Worm (Caenorhabditis elegans) whole organism, mixed stage, embryonic: Measurements from ENCODE around the gene ncap-1.
A peak's percentile ranks its signal among the peaks of the same experiment; 100 is the strongest.

Source experiments
- M03D4.4 ChIP-seq: sonication (generic microtip); optimal IDR thresholded peaks from 2 replicates; lab custom pipeline; 2017; ENCODE audit warnings: mild to moderate bottlenecking, missing genetic modification characterization, missing compliant biosample characterization
- bed-3 ChIP-seq: fragments of 200-800 bp; sonication (Bioruptor generic); optimal IDR thresholded peaks from 3 replicates; lab custom pipeline; 2018; ENCODE audit warnings: mild to moderate bottlenecking, missing genetic modification characterization, moderate library complexity, missing compliant biosample characterization
- blmp-1 ChIP-seq: fragments of 150-350 bp; optimal IDR thresholded peaks from 2 replicates; lab custom pipeline; 2014; ENCODE audit warnings: missing biosample characterization, missing genetic modification characterization
- ceh-39 ChIP-seq: fragments of 150-350 bp; optimal IDR thresholded peaks from 2 replicates; lab custom pipeline; 2014; ENCODE audit warnings: missing biosample characterization, missing genetic modification characterization
- ceh-43 ChIP-seq: fragments of 200-800 bp; sonication (Bioruptor generic); optimal IDR thresholded peaks from 2 replicates; lab custom pipeline; 2018; ENCODE audit warnings: mild to moderate bottlenecking, missing genetic modification characterization, moderate library complexity, missing compliant biosample characterization
- drap-1 ChIP-seq: fragments of 200-800 bp; sonication (Bioruptor generic); optimal IDR thresholded peaks from 3 replicates; lab custom pipeline; 2018; ENCODE audit warnings: mild to moderate bottlenecking, missing genetic modification characterization, missing compliant biosample characterization
- elt-1 ChIP-seq: sonication (generic microtip); optimal IDR thresholded peaks from 2 replicates; lab custom pipeline; 2017; ENCODE audit warnings: missing genetic modification characterization, mild to moderate bottlenecking, missing compliant biosample characterization, antibody characterized with exemption, moderate library complexity, borderline replicate concordance; ENCODE audit not compliant: insufficient read depth
- elt-3 ChIP-seq: fragments of 150-350 bp; optimal IDR thresholded peaks from 2 replicates; lab custom pipeline; 2014; ENCODE audit warnings: missing biosample characterization, missing genetic modification characterization
- flh-1 ChIP-seq: fragments of 200-800 bp; sonication (Bioruptor generic); optimal IDR thresholded peaks from 2 replicates; lab custom pipeline; 2018; ENCODE audit warnings: mild to moderate bottlenecking, missing genetic modification characterization, moderate library complexity, missing compliant biosample characterization
- ham-2 ChIP-seq: fragments of 200-800 bp; sonication (Bioruptor generic); optimal IDR thresholded peaks from 2 replicates; lab custom pipeline; 2018; ENCODE audit warnings: mild to moderate bottlenecking, missing genetic modification characterization, missing compliant biosample characterization
- lin-13 ChIP-seq: fragments of 150-350 bp; optimal IDR thresholded peaks from 2 replicates; lab custom pipeline; 2014; ENCODE audit warnings: missing biosample characterization, missing genetic modification characterization
- lin-32 ChIP-seq: fragments of 200-800 bp; sonication (Bioruptor generic); optimal IDR thresholded peaks from 2 replicates; lab custom pipeline; 2018; ENCODE audit warnings: mild to moderate bottlenecking, missing genetic modification characterization, missing compliant biosample characterization
- mab-5 ChIP-seq: fragments of 150-350 bp; optimal IDR thresholded peaks from 2 replicates; lab custom pipeline; 2014; ENCODE audit warnings: missing biosample characterization, missing genetic modification characterization
- mep-1 ChIP-seq: fragments of 150-350 bp; optimal IDR thresholded peaks from 2 replicates; lab custom pipeline; 2017; ENCODE audit warnings: missing biosample characterization, missing genetic modification reagents, missing genetic modification characterization, inconsistent platforms
- mls-2 ChIP-seq: sonication (generic microtip); optimal IDR thresholded peaks from 2 replicates; lab custom pipeline; 2016; ENCODE audit warnings: mild to moderate bottlenecking, missing genetic modification characterization, moderate library complexity, missing compliant biosample characterization
- nhr-2 ChIP-seq: fragments of 150-350 bp; optimal IDR thresholded peaks from 2 replicates; lab custom pipeline; 2014; ENCODE audit warnings: missing biosample characterization, missing genetic modification characterization
- nhr-237 ChIP-seq: fragments of 150-350 bp; optimal IDR thresholded peaks from 2 replicates; lab custom pipeline; 2014; ENCODE audit warnings: missing biosample characterization, missing genetic modification characterization
- nhr-28 ChIP-seq: fragments of 150-350 bp; optimal IDR thresholded peaks from 2 replicates; lab custom pipeline; 2014; ENCODE audit warnings: missing biosample characterization, missing genetic modification characterization
- sptf-1 ChIP-seq: sonication (generic microtip); optimal IDR thresholded peaks from 2 replicates; lab custom pipeline; 2017; ENCODE audit warnings: mild to moderate bottlenecking, missing genetic modification characterization, moderate library complexity, missing compliant biosample characterization
- unc-120 ChIP-seq: sonication (generic microtip); optimal IDR thresholded peaks from 2 replicates; lab custom pipeline; 2017; ENCODE audit warnings: missing genetic modification characterization, missing compliant biosample characterization; ENCODE audit not compliant: poor library complexity, severe bottlenecking
- unc-39 ChIP-seq: fragments of 150-350 bp; optimal IDR thresholded peaks from 2 replicates; lab custom pipeline; 2014; ENCODE audit warnings: missing biosample characterization, missing genetic modification characterization
- unc-62 ChIP-seq: fragments of 150-350 bp; optimal IDR thresholded peaks from 2 replicates; lab custom pipeline; 2014; ENCODE audit warnings: missing biosample characterization, missing genetic modification reagents, missing genetic modification characterization
- zip-8 ChIP-seq: fragments of 150-350 bp; optimal IDR thresholded peaks from 2 replicates; lab custom pipeline; 2014; ENCODE audit warnings: missing biosample characterization, missing genetic modification characterization
- ztf-11 ChIP-seq: fragments of 150-350 bp; optimal IDR thresholded peaks from 2 replicates; lab custom pipeline; 2014; ENCODE audit warnings: missing biosample characterization, missing genetic modification characterization

The ncap-1 gene

DNA sequence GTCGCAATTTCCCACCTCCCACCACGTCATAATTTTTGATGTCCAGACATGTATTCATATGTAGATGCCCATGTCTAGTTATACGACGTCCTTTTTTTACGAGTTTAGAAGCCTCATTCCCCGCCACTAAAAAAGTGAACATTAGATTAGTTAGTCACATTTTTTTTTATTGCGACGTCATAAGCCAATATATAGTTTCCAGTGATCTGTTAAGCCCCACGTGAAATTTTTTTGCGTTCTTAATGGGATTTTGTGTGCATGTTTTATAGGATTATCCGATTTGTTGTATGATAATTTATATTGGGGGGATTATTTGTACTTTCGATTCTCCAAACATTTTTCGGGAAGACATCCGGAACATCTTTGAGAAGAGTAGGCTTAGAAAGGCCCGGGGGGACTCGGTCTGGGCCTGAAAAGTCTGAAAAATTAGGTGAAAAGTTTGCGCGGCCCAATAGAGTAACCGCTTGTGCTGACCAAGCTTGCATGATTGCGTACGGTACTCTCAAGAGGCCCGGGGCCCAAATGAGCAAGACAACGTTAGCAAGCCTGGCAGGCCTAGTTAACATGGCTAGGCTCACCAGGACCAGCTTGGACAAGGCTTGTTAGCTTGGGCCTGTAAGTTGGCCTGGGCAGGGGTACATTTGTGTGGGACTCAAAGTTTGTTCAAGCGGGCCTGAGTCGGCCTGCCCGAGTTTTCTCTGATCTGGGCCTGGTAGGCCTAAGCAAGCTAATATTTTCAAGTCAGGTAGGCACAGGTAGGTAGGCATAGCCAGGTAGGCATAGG lies 46.3 kb upstream of the ncap-1 start:
- TF ChIP-seq lin-13 (tag; lab: Kevin White, UChicago), result no peak
- no peak for TF ChIP-seq ham-2 (GFP tag; lab: Kevin White, UChicago)
- TF ChIP-seq elt-1 (tag; lab: Kevin White, UChicago), result no peak
- TF ChIP-seq mls-2, result no peak
- TF ChIP-seq nhr-28 (tag; lab: Kevin White, UChicago), result no peak
- no peak for TF ChIP-seq flh-1 (GFP tag; lab: Kevin White, UChicago)

DNA sequence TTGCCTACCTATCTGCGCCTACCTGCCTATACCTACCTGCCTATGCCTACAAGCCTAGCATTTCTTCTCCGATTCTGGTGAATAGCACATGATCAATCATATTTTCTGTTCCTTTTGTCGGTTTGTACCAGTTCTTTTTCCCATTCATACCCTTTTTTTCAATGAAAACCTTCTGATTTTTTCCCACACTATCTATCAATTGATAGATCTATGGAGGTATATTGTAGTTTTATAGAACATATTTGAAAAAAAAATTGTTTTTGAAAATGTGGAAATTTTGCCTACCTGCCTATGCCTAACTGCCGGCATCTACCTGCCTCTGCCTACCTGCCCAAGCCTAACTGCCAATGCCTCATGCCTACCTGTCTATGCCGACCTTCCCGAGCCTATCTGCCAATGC lies 44.5 kb upstream of the ncap-1 start:
- TF ChIP-seq nhr-28 (tag; lab: Kevin White, UChicago) (no peak), flh-1 (GFP tag; lab: Kevin White, UChicago) (no peak), lin-32 (no peak), mls-2 (no peak), bed-3 (no peak), nhr-2 (tag; lab: Kevin White, UChicago) (no peak), unc-120 (no peak), ceh-39 (tag; lab: Kevin White, UChicago) (no peak), unc-39 (tag; lab: Kevin White, UChicago) (no peak), mep-1 (tag; lab: Kevin White, UChicago) (no peak), ztf-11 (no peak), ceh-43 (GFP tag; lab: Kevin White, UChicago) (no peak)

DNA sequence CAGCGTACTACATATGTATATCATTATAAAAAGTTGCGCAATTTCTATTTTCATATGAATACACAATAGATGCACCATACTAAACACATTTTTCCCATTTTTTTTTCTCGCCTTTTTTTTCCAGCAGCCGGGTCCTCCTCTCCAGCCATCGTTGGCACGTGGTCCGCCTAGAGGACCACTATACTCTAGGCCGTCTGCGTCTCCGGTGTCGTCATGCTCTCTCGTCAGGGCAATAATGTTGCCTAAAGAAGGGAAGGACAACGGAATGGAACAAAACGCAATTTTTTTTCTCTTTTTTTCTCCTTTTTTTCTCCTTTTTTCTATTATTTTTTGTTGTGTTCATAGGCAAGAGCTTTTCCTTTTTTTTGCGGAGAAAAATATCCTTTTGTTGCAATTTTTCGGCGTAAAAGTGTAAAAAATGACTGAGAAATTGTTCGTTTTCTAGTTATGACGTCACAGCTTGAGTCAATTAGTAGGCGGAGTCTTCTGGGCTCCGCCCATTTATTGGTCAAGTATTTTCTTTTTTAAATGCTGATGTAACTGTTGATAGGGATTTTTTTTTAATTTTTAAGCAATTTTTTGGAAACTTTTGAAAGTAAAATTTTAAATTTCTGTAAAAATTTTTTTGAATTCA lies 43.5 kb upstream of the ncap-1 start:
- no peak for TF ChIP-seq sptf-1 (tag; lab: Kevin White, UChicago)
- TF ChIP-seq zip-8, result peak; percentile 77

DNA sequence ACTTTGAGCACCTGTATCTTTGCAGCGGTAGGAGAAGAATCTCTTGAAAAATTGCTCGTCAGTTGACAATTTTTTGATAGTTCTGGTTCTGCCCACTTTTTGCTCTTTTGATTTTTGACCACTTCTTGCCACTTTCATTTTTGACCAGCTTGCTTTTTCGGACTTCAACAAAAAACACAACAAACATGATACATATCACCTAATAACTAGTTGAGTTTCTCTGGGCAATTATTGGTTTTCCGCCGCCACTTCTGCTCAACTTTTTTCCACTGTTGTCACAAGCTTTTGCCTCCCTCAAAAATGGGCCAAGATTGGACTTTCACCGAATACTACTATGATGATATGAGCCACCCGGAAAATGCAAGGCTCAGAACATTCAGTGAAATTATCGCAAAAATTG lies 39.2 kb upstream of the ncap-1 start, which contains the start of gene srw-60:
Gene srw-60 (plus strand): TSS at position 301 of the 400 bp plus-strand sequence.
- TF ChIP-seq M03D4.4 (tag; lab: Kevin White, UChicago), result no peak

DNA sequence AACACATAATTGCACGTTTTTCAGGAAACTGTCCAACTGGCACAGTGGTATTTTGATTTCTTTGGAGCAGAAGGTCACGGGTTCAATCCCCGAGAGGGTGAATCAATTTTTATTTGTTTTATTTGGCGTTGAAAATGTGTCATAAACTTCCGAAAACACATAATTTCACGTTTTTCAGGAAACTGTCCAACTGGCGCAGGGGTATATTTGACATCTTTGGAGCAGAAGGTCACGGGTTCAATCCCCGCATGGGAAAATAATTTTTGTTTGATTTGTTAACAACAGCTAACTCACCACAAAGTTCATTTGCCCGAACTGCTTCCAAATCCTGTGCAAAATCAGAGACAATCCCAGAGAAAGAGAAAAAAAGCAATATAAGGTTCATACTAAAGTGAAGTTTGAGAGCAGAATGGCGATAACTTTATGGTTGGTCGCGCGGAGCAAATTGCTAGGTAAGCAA lies 36.6 kb upstream of the ncap-1 start, which contains the start of gene irld-48:
Gene irld-48 (plus strand): TSS at position 410 of the 460 bp plus-strand sequence.
- TF ChIP-seq sptf-1 (tag; lab: Kevin White, UChicago) (no peak), elt-3 (tag; lab: Kevin White, UChicago) (no peak), ztf-11 (no peak)

DNA sequence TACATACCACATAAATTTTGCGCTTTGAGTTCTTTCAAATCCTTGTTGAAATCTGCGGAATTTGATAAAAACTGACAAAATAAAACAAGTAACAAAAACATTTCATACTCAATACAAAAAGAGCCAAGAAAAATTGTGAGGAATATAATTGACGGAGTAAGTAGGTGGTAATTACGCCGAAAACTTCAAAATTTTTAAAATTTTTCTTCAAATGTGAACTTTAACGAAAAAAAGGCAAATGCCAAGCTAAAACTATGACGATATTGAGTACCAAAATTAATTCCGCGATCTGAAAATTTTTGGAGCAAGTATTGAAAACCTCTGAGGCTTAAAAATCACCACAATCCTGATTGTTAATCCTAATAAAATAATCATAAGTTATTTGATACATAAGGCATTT lies 33.5 kb upstream of the ncap-1 start, which contains the start of gene irld-51:
Gene irld-51 (minus strand): TSS at position 101 of the 400 bp plus-strand sequence.
- TF ChIP-seq unc-62 (GFP tag; lab: Kevin White, UChicago), result no peak
- TF ChIP-seq ztf-11, result no peak
- no peak for TF ChIP-seq drap-1 (GFP tag; lab: Kevin White, UChicago)
- no peak for TF ChIP-seq ham-2 (GFP tag; lab: Kevin White, UChicago)
- no peak for TF ChIP-seq blmp-1
- TF ChIP-seq mls-2, result no peak
- no peak for TF ChIP-seq nhr-28 (tag; lab: Kevin White, UChicago)
- TF ChIP-seq bed-3, result no peak

DNA sequence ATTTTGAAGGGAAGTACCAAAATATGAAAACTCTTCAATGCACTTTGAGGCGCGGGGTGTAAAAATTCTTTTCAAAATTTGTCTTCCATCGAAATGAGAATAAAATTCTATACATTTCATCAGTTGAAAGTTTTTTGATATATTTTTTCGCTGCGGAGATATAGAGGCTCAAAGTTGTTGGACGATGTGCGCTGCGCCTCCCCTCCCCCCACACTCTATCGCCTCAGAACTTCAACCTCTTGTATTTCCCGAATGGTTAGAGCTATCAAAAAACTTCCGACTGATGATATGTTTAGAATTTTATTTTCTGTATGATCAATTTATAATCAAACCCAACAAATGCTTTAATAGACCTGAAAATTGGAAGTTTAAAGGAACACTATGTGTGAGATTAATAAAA lies 29.5 kb upstream of the ncap-1 start:
- TF ChIP-seq mep-1 (tag; lab: Kevin White, UChicago) (no peak), mab-5 (no peak), nhr-2 (tag; lab: Kevin White, UChicago) (no peak), unc-39 (tag; lab: Kevin White, UChicago) (no peak), ham-2 (GFP tag; lab: Kevin White, UChicago) (no peak), ztf-11 (no peak), unc-62 (GFP tag; lab: Kevin White, UChicago) (no peak), nhr-237 (tag; lab: Kevin White, UChicago) (no peak), nhr-28 (tag; lab: Kevin White, UChicago) (no peak)
